Worm (Caenorhabditis elegans) whole organism, L1 larva: ENCODE data around the gene F44E7.5.

Source experiments
- ceh-63 ChIP-seq: fragments of 200-800 bp; sonication (Bioruptor generic); optimal IDR thresholded peaks from 2 replicates; lab custom pipeline; 2018; ENCODE audit warnings: mild to moderate bottlenecking, missing genetic modification characterization, missing compliant biosample characterization
- fkh-10 ChIP-seq: sonication (generic microtip); optimal IDR thresholded peaks from 2 replicates; lab custom pipeline; 2017; ENCODE audit warnings: missing biosample characterization, missing genetic modification reagents, missing genetic modification characterization
- nhr-237 ChIP-seq: fragments of 150-350 bp; optimal IDR thresholded peaks from 2 replicates; lab custom pipeline; 2014; ENCODE audit warnings: missing biosample characterization, missing genetic modification characterization
- pag-3 ChIP-seq: sonication (generic microtip); optimal IDR thresholded peaks from 2 replicates; lab custom pipeline; 2017; ENCODE audit warnings: missing genetic modification characterization, mild to moderate bottlenecking, missing compliant biosample characterization, antibody characterized with exemption, borderline replicate concordance; ENCODE audit not compliant: insufficient read depth
- skn-1 ChIP-seq: fragments of 150-350 bp; optimal IDR thresholded peaks from 2 replicates; lab custom pipeline; 2014; ENCODE audit warnings: missing biosample characterization, missing genetic modification characterization
- sptf-1 ChIP-seq: fragments of 150-350 bp; optimal IDR thresholded peaks from 2 replicates; lab custom pipeline; 2014; ENCODE audit warnings: missing biosample characterization, missing genetic modification characterization

- TF ChIP-seq fkh-10 (GFP tag; lab: Kevin White, UChicago) (no peak), nhr-237 (tag; lab: Kevin White, UChicago) (no peak), ceh-63 (no peak), skn-1 (no peak), pag-3 (no peak), sptf-1 (tag; lab: Kevin White, UChicago) (no peak)
Measured at ce11 chrV:5741237-5741636, 39.5 kb downstream of the F44E7.5 start.
